Worm (Caenorhabditis elegans): Measurements from ENCODE around the gene clec-132.

DNA sequence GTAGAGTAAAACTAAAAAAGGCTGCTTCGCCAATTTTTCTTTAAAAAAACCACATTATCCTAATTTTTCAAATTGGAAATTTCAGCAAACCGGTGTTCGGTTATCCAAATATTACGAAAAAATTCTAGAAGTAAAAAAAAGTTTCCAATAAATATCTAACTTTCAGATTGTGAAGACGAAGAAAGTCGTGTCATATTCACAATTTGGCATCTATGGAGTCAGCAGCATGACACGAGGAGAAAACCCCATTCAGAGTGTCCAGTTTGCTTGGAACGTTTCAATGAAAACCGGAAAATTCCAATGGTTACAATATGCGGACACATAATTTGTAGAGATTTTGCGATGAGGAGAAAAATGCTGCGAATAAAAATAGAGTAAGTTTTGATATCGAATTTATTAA lies 18.5 kb downstream of the clec-132 start, which contains the start of gene Y49F6A.12:
- no peak for TF ChIP-seq unc-130 (GFP tag; optimal IDR thresholded peaks at IDR 0.05)
- no peak for TF ChIP-seq lin-54 (GFP tag; optimal IDR thresholded peaks at IDR 0.05)
- no peak for TF ChIP-seq lsl-1 (GFP tag; optimal IDR thresholded peaks at IDR 0.05)
- TF ChIP-seq ama-1 (optimal IDR thresholded peaks at IDR 0.05), result no peak
- no peak for TF ChIP-seq ama-1 (GFP tag; optimal IDR thresholded peaks at IDR 0.05)
